Fruit fly (Drosophila melanogaster) Kc167 (cell line): ENCODE data around the gene Cdk5alpha.

ENCODE experiments used
- Myc ChIP-seq: fragments of >200 bp; optimal IDR thresholded peaks from 2 replicates; lab custom pipeline; 2017; ENCODE audit warnings: missing external identifiers
- Sin3A ChIP-seq: fragments of >200 bp; optimal IDR thresholded peaks from 2 replicates; lab custom pipeline; 2018; ENCODE audit warnings: missing external identifiers
- h ChIP-seq: fragments of >200 bp; optimal IDR thresholded peaks from 3 replicates; lab custom pipeline; 2018; ENCODE audit warnings: missing external identifiers
- insv ChIP-seq: fragments of >200 bp; optimal IDR thresholded peaks from 3 replicates; lab custom pipeline; 2018; ENCODE audit warnings: missing external identifiers
- psq ChIP-seq: fragments of >200 bp; optimal IDR thresholded peaks from 2 replicates; lab custom pipeline; 2017; ENCODE audit warnings: missing external identifiers
- ttk ChIP-seq: sonication (Bioruptor generic); optimal IDR thresholded peaks from 2 replicates; lab custom pipeline; 2017; ENCODE audit warnings: missing external identifiers

The Cdk5alpha gene

dm6 chr2L:10260750-10261493 lies 49.8 kb downstream of the Cdk5alpha start, which contains the start of gene Pten:
Gene Pten, minus strand, starts transcription at chr2L:10261049.
- TF ChIP-seq h (lab: Kevin White, UChicago) (no peak), insv (lab: Kevin White, UChicago) (no peak), ttk (no peak), Sin3A (lab: Kevin White, UChicago) (no peak), Myc (lab: Kevin White, UChicago) (no peak), psq (lab: Kevin White, UChicago) (no peak)

DNA sequence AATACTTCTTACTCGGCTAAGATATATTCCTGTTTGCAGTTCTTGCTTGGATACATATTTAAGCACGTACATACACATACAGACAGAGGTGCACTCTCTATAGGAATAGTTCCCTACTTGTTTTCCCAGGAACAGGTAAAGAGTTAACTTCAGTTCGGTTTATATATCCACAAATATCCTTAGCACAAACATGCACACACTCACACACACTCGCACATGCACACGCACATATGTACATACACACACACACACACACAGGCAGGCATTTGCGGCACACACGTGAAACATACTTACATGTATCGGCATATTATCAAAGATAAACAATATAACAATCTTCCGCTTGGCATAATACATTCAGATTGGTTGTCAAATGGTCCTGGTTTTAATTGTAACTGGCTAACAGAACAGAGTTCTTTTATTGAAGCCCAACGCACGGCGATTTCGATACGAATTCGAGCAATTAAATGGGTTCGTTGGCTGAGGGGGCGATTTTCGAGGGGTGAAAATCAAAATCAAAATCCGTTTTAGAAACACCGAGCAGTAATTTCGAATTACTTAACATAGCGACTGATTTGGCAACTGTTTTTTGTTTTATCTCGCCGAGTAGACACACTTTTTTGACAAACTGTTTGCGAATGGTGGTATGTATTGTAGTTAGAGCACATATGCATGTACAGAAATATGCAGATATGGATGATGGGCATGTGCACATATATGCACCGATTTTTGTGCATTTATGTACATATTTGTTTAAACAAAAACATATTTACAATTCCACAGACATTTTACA lies 50.6 kb downstream of the Cdk5alpha start:
- TF ChIP-seq psq (lab: Kevin White, UChicago) (no peak), Sin3A (lab: Kevin White, UChicago) (no peak), Myc (lab: Kevin White, UChicago) (no peak), ttk (no peak), h (lab: Kevin White, UChicago) (no peak), insv (lab: Kevin White, UChicago) (no peak)
